Fruit fly (Drosophila melanogaster) whole organism, prepupa: ENCODE measurements around the gene CG6048.

Experiments
- CG16779 ChIP-seq: fragments of 200-800 bp; sonication (Bioruptor generic); optimal IDR thresholded peaks from 3 replicates; lab custom pipeline; 2017; ENCODE audit warnings: missing biosample characterization, mild to moderate bottlenecking, missing genetic modification characterization
- CG3032 ChIP-seq: fragments of 200-800 bp; optimal IDR thresholded peaks from 2 replicates; lab custom pipeline; 2019; ENCODE audit warnings: missing biosample characterization, mild to moderate bottlenecking, missing genetic modification characterization, moderate library complexity
- CG8319 ChIP-seq: fragments of 200-800 bp; sonication (Bioruptor generic); optimal IDR thresholded peaks from 3 replicates; lab custom pipeline; 2016; ENCODE audit warnings: missing biosample characterization, missing genetic modification characterization
- Eip78C ChIP-seq: fragments of 200-800 bp; sonication (Bioruptor generic); peaks from one replicate; lab custom pipeline; 2016; ENCODE audit warnings: missing biosample characterization, missing genetic modification characterization
- Hr38 ChIP-seq: sonication (Bioruptor generic); optimal IDR thresholded peaks from 2 replicates; lab custom pipeline; 2016; ENCODE audit warnings: missing biosample characterization, missing genetic modification characterization
- Lpt ChIP-seq: fragments of 200-800 bp; sonication (Bioruptor generic); optimal IDR thresholded peaks from 3 replicates; lab custom pipeline; 2016; ENCODE audit warnings: missing biosample characterization, missing genetic modification characterization
- OdsH ChIP-seq: fragments of 200-800 bp; sonication (Bioruptor generic); optimal IDR thresholded peaks from 3 replicates; lab custom pipeline; 2016; ENCODE audit warnings: missing biosample characterization, missing genetic modification characterization
- Sox102F ChIP-seq: fragments of 200-800 bp; sonication (Bioruptor generic); optimal IDR thresholded peaks from 2 replicates; lab custom pipeline; 2016; ENCODE audit warnings: missing biosample characterization, mild to moderate bottlenecking, missing genetic modification characterization
- eg ChIP-seq: fragments of 200-800 bp; sonication (Bioruptor generic); IDR thresholded peaks from 3 replicates; pipeline ENCODE4 v1.3.6; 2022; ENCODE audit warnings: missing biosample characterization, missing genetic modification characterization
- salr ChIP-seq, 2 experiments: fragments of 200-800 bp; sonication (Bioruptor generic); optimal IDR thresholded peaks; 3 replicates each; lab custom pipeline; 2016 to 2018; ENCODE audit warnings: missing biosample characterization in 2 of 2, missing genetic modification characterization in 2 of 2, mild to moderate bottlenecking in 1 of 2
- svp ChIP-seq: fragments of 200-800 bp; sonication (Bioruptor generic); peaks from one replicate; lab custom pipeline; 2016; ENCODE audit warnings: missing biosample characterization, missing genetic modification characterization
- vri ChIP-seq: fragments of 200-800 bp; sonication (Bioruptor generic); optimal IDR thresholded peaks from 3 replicates; lab custom pipeline; 2016; ENCODE audit warnings: missing biosample characterization, mild to moderate bottlenecking, missing genetic modification characterization

DNA sequence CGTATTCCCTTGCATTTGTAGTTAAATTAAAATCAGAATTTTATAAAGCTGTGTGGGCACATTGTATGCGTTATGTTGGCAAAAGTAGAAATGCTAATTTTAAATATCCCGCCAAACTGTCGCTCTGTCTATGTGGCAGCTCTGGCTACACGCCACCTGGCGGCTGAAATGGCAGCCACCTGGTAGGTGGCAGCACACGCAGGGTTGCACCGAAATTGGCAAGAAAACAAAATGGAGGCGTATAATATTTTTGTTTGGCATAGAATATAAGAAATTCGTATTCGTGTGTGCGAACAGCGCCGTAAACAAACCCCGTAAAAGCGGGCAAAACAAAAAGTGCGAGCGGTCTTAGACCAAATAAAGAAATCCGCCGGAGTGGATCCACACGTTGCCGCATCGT lies 44.4 kb upstream of the CG6048 start, which contains the start of gene CG12236:
- TF ChIP-seq eg (GFP tag; lab: Robert Waterston, UW) (0 out of 3 replicates have a peak, but pooled peaks have one; percentile 32), Sox102F (no peak), CG3032 (tag; lab: Kevin White, UChicago) (peak; percentile 26), CG8319 (no peak), Lpt (GFP tag; lab: Kevin White, UChicago) (no peak), OdsH (GFP tag; lab: Kevin White, UChicago) (no peak), Hr38 (GFP tag; lab: Kevin White, UChicago) (no peak), svp (GFP tag; lab: Kevin White, UChicago) (no peak), vri (GFP tag; lab: Kevin White, UChicago) (no peak), Eip78C (GFP tag; lab: Kevin White, UChicago) (peak; percentile 48), salr (GFP tag; optimal IDR thresholded peaks at IDR 0.05; lab: Kevin White, UChicago) (no peak), CG16779 (tag; lab: Kevin White, UChicago) (no peak)
